Worm (Caenorhabditis elegans) whole organism, L4 larva: ENCODE results near the gene dct-8.

Experiments used
- F10B5.3 ChIP-seq: sonication (generic microtip); optimal IDR thresholded peaks from 2 replicates; lab custom pipeline; 2016; ENCODE audit warnings: mild to moderate bottlenecking, missing genetic modification characterization, missing compliant biosample characterization
- nhr-28 ChIP-seq: fragments of 150-350 bp; optimal IDR thresholded peaks from 2 replicates; lab custom pipeline; 2014; ENCODE audit warnings: missing biosample characterization, missing genetic modification characterization
- spr-1 ChIP-seq: sonication (generic microtip); optimal IDR thresholded peaks from 2 replicates; lab custom pipeline; 2016; ENCODE audit warnings: mild to moderate bottlenecking, missing genetic modification characterization, missing compliant biosample characterization

DNA sequence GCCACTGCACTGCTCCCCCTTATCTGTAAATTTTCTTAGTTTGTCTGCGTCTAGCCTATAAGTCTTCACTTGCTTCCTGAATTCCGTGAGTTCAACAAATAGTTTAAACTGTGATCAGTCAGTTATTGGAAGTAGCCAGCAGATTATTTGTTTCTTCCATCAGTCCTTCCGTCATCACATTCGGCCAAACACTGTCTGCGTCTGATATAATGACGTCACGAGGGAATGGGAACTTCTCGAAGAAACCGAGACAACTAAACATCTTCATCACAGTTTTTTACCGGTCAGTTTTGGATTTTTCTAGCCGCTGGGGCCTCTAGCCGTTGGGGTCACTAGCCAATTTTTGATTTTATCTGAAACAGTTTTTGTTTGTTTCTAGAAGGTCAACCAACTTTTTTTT, 28.9 kb upstream of the dct-8 start:
- TF ChIP-seq nhr-28 (tag; lab: Kevin White, UChicago) (peak; percentile 49), spr-1 (tag; lab: Kevin White, UChicago) (no peak), F10B5.3 (no peak)
